Fruit fly (Drosophila melanogaster) whole organism, adult: ENCODE results near the gene CG45105.
A peak's percentile ranks its signal among the peaks of the same experiment; 100 is the strongest.

Experiments used
- CG11617 ChIP-seq: fragments of 200-800 bp; sonication (Bioruptor generic); optimal IDR thresholded peaks from 2 replicates; lab custom pipeline; 2017; ENCODE audit warnings: mild to moderate bottlenecking, missing biosample characterization, missing genetic modification reagents, missing genetic modification characterization
- CG12768 ChIP-seq: fragments of 200-800 bp; sonication (Bioruptor generic); optimal IDR thresholded peaks from 2 replicates; lab custom pipeline; 2017; ENCODE audit warnings: missing biosample characterization, missing genetic modification characterization, mild to moderate bottlenecking, moderate library complexity, missing genetic modification reagents
- CG14711 ChIP-seq: fragments of 200-800 bp; sonication (Bioruptor generic); optimal IDR thresholded peaks from 2 replicates; lab custom pipeline; 2018; ENCODE audit warnings: missing biosample characterization, mild to moderate bottlenecking, missing genetic modification characterization, moderate library complexity
- CG1620 ChIP-seq: fragments of 200-800 bp; sonication (Bioruptor generic); optimal IDR thresholded peaks from 2 replicates; lab custom pipeline; 2016; ENCODE audit warnings: missing biosample characterization, missing genetic modification characterization
- CG33017 ChIP-seq: fragments of 200-800 bp; sonication (Bioruptor generic); optimal IDR thresholded peaks from 2 replicates; lab custom pipeline; 2018; ENCODE audit warnings: missing biosample characterization, mild to moderate bottlenecking, missing genetic modification characterization, moderate library complexity
- CG5204 ChIP-seq: fragments of 200-800 bp; sonication (Bioruptor generic); optimal IDR thresholded peaks from 2 replicates; lab custom pipeline; 2016; ENCODE audit warnings: missing biosample characterization, missing genetic modification characterization
- CG7045 ChIP-seq: fragments of 200-800 bp; sonication (Bioruptor generic); optimal IDR thresholded peaks from 2 replicates; lab custom pipeline; 2017; ENCODE audit warnings: missing biosample characterization, mild to moderate bottlenecking, missing genetic modification characterization
- CG7101 ChIP-seq: fragments of 200-800 bp; sonication (Bioruptor generic); optimal IDR thresholded peaks from 2 replicates; lab custom pipeline; 2018; ENCODE audit warnings: missing biosample characterization, mild to moderate bottlenecking, missing genetic modification characterization, moderate library complexity
- Clk ChIP-seq: fragments of 200-800 bp; sonication (Bioruptor generic); optimal IDR thresholded peaks from 2 replicates; lab custom pipeline; 2017; ENCODE audit warnings: missing biosample characterization, missing genetic modification characterization
- Crg-1 ChIP-seq: fragments of 200-800 bp; sonication (Bioruptor generic); optimal IDR thresholded peaks from 2 replicates; lab custom pipeline; 2016; ENCODE audit warnings: missing biosample characterization, missing genetic modification characterization
- Hr96 ChIP-seq: fragments of 200-800 bp; sonication (Bioruptor generic); optimal IDR thresholded peaks from 2 replicates; lab custom pipeline; 2016; ENCODE audit warnings: missing biosample characterization, missing genetic modification characterization
- Mnt ChIP-seq: fragments of 200-800 bp; sonication (Bioruptor generic); optimal IDR thresholded peaks from 2 replicates; lab custom pipeline; 2016; ENCODE audit warnings: missing biosample characterization, mild to moderate bottlenecking, missing genetic modification characterization
- bab1 ChIP-seq: fragments of 200-800 bp; sonication (Bioruptor generic); optimal IDR thresholded peaks from 3 replicates; lab custom pipeline; 2019; ENCODE audit warnings: missing biosample characterization, mild to moderate bottlenecking, missing genetic modification characterization, moderate library complexity
- cnc ChIP-seq, 2 experiments: fragments of >200 bp; optimal IDR thresholded peaks; 2 replicates each; lab custom pipeline; 2017
- kay ChIP-seq: fragments of 200-800 bp; sonication (Bioruptor generic); peaks from one replicate; lab custom pipeline; 2016; ENCODE audit warnings: missing biosample characterization, missing genetic modification characterization, borderline replicate concordance
- ovo ChIP-seq: fragments of 200-800 bp; sonication (Bioruptor generic); optimal IDR thresholded peaks from 2 replicates; lab custom pipeline; 2016; ENCODE audit warnings: missing biosample characterization, missing genetic modification characterization
- pad ChIP-seq: fragments of 200-800 bp; sonication (Bioruptor generic); optimal IDR thresholded peaks from 3 replicates; lab custom pipeline; 2017; ENCODE audit warnings: missing biosample characterization, missing genetic modification characterization, mild to moderate bottlenecking, moderate library complexity, missing genetic modification reagents
- tj ChIP-seq: fragments of 200-800 bp; sonication (Bioruptor generic); optimal IDR thresholded peaks from 3 replicates; lab custom pipeline; 2017; ENCODE audit warnings: missing biosample characterization, mild to moderate bottlenecking, missing genetic modification characterization, moderate library complexity
- toe ChIP-seq: fragments of 200-800 bp; sonication (Bioruptor generic); optimal IDR thresholded peaks from 2 replicates; lab custom pipeline; 2016; ENCODE audit warnings: missing biosample characterization, missing genetic modification characterization

Gene CG45105

DNA sequence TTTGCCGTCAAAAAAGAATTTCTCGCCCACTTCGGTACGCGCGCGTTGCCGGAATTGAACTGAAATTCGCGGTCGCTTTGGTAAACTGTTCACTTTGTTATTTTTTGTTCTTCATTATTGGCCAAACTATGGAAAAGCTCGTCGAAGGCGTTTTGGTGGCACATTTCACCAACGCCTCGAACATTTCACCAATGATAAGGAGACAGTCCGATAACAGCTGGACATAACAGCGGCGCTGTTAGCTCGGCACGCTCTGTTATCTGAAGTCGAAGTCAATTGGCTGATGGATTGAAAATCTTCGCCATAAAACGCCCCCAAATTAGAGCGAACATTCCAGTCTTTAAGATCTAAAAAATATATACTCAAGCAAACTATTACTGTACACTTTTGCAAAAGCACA, 21.8 kb downstream of the CG45105 start, which contains the start of gene CG14877:
CG14877 (minus strand) TSS at position 101 of the 400 bp plus-strand sequence.
- TF ChIP-seq CG7045 (GFP tag; lab: Kevin White, UChicago) (no peak), ovo (no peak), Mnt (GFP tag; lab: Kevin White, UChicago) (no peak), toe (GFP tag; lab: Kevin White, UChicago) (no peak), CG33017 (tag; lab: Kevin White, UChicago) (no peak), CG11617 (GFP tag; lab: Kevin White, UChicago) (no peak), CG14711 (no peak), CG1620 (GFP tag; lab: Kevin White, UChicago) (no peak), CG7101 (tag; lab: Kevin White, UChicago) (no peak), pad (GFP tag; lab: Kevin White, UChicago) (no peak)

DNA sequence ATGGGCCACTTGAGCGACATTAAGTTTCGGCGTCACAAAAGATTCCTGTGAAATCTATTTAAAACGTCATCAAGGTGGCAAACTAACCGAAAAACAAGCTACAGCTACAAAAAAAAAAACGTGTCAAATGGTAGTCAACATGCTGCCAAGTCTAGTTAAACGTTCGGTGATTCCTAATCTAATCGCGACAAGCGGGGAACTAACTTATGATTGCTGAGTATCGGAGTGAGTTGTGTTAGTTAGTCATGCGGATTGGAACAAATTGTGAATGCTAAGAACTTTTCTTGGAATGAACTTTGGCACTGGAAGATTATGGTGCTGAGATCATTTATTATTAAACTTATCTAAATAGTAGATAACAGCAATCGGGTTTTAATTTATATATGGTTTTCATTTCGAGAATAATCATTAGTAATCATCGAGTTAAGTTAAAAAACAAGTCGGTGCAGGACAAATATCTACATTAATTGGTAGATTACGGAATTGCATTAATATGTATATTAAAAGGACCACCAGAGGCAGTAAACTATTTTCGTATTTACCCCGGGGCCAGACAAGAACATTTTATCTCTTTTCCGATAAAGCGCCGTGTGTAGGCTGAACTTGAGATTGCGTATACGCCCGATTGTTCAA, 26.5 kb downstream of the CG45105 start:
- TF ChIP-seq CG11617 (GFP tag; lab: Kevin White, UChicago) (no peak), kay (GFP tag; lab: Kevin White, UChicago) (peak; percentile 67)

DNA sequence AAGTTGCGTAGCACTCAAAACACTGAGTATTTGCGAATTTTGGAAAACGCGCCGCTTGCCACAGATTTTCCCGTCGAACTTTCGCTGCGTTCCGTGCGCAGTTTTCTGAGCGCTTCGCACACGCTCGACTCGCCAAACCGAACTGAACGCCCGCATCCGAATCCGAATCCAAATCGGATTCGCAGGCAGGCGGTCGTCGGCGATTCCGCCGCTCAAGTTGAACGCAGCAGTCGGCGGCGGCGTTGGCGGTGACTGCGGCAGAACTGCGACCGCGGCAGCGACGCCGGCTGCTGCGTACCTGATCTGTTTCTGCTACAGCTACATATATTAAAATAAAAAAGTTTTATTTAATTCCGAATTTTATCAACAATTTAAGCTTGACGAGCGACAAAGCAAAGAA, 42.2 kb downstream of the CG45105 start, which contains the start of gene CG31183:
CG31183 (minus strand) TSS at position 329 of the 400 bp plus-strand sequence.
- TF ChIP-seq kay (GFP tag; lab: Kevin White, UChicago) (no peak), Clk (no peak), CG11617 (GFP tag; lab: Kevin White, UChicago) (no peak), CG12768 (no peak), CG14711 (no peak), pad (GFP tag; lab: Kevin White, UChicago) (no peak), Crg-1 (GFP tag; lab: Kevin White, UChicago) (no peak), bab1 (no peak), CG7045 (GFP tag; lab: Kevin White, UChicago) (no peak), Mnt (GFP tag; lab: Kevin White, UChicago) (peak; percentile 12), Hr96 (GFP tag; lab: Kevin White, UChicago) (no peak), cnc (optimal IDR thresholded peaks at IDR 0.05; lab: Kevin White, UChicago) (no peak), CG5204 (no peak), tj (peak; percentile 31), ovo (no peak)

DNA sequence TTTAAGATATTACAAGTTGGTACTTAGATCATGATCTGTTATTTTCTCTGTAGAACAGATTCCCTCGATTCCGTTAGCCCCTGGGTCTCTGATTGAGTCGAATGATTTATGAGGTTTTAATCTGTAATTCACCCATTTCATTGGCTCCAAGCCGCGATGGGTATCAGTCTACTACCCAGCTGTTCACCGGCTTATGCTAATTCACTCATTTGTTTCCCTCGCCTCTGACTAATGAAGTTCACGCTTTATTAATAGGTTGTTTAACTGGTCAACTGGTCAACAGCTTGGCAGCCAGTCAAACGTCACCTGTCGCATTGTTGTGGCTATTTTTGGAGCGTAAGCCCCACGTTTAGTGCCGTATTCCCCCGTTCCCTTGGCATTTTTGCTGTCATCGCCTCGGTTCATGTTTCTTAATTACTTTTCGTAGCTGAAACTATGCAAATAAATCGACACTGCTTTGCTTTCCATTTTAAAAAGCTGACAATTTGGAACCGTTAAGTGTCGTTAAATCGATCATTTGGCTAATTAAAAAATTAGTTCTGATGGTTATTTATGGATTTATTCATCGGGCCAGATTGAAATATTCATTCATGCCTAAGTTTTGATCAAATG, 44.9 kb downstream of the CG45105 start:
- peak; percentile 90 for TF ChIP-seq tj
- TF ChIP-seq ovo: no peak
- no peak for TF ChIP-seq CG11617 (GFP tag; lab: Kevin White, UChicago)
- TF ChIP-seq bab1: peak; percentile 39
- TF ChIP-seq CG1620 (GFP tag; lab: Kevin White, UChicago): no peak
- no peak for TF ChIP-seq Mnt (GFP tag; lab: Kevin White, UChicago)
